Worm (Caenorhabditis elegans): ENCODE results near the gene ceh-30.

The ceh-30 gene

ce11 chrX:3099832-3100231 lies 36.5 kb downstream of the ceh-30 start, which contains the start of gene sec-3 (continued):
- TF ChIP-seq F37B4.10 (GFP tag; IDR thresholded peaks at IDR 0.05): no peak
- TF ChIP-seq ceh-100 (GFP tag; IDR thresholded peaks at IDR 0.05): peak; percentile 68
- TF ChIP-seq gei-17 (GFP tag; optimal IDR thresholded peaks at IDR 0.05): peak; percentile 51
- TF ChIP-seq somi-1 (GFP tag; optimal IDR thresholded peaks at IDR 0.05): peak; percentile 35
- TF ChIP-seq egl-44 (GFP tag; IDR thresholded peaks at IDR 0.05): no peak

DNA sequence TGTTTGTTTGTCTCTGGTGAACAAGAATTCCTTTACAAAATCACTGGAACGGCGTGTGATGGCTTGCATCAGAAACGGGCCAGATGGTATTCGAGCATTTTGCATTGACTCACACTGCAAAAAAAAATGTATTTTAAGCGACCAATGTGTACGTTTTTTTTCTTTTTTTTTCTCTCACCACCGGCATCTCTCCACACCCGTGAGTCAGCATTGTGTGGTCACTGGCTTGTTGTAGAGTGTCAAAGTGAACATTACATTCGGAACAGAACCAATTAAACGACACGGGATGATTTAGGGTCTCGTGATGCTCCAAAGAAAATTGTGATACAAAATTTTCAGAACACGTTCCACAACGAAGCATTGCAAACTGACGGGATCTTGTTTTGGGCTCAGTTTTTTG lies 38.2 kb downstream of the ceh-30 start:
- TF ChIP-seq ztf-18 (tag; optimal IDR thresholded peaks at IDR 0.05): peak; percentile 21
- peak; percentile 53 for TF ChIP-seq nhr-80 (tag; optimal IDR thresholded peaks at IDR 0.05)
- TF ChIP-seq K12H6.12 (tag; optimal IDR thresholded peaks at IDR 0.05): peak; percentile 4
- no peak for TF ChIP-seq mes-4 (tag; optimal IDR thresholded peaks at IDR 0.05)
- TF ChIP-seq ZK185.1 (tag; optimal IDR thresholded peaks at IDR 0.05; ENCODE audit: poor library complexity, severe bottlenecking): no peak

- TF ChIP-seq cebp-1 (GFP tag; IDR thresholded peaks at IDR 0.05) (no peak), cebp-1 (tag; optimal IDR thresholded peaks at IDR 0.05) (peak; percentile 27), chd-7 (tag; optimal IDR thresholded peaks at IDR 0.05) (no peak), nhr-80 (tag; optimal IDR thresholded peaks at IDR 0.05) (peak; percentile 0), lsl-1 (GFP tag; optimal IDR thresholded peaks at IDR 0.05) (no peak), ceh-100 (GFP tag; IDR thresholded peaks at IDR 0.05) (no peak), B0019.2 (GFP tag; conservative IDR thresholded peaks at IDR 0.05) (no peak), pha-4 (tag; optimal IDR thresholded peaks at IDR 0.05) (peak; percentile 6), snpc-4 (GFP tag; optimal IDR thresholded peaks at IDR 0.05) (no peak), snpc-4 (tag; optimal IDR thresholded peaks at IDR 0.05) (no peak), nhr-120 (GFP tag; IDR thresholded peaks at IDR 0.05) (no peak)
These were observed 38.8 kb downstream of the ceh-30 start, which contains the start of gene ztf-13 for ce11 chrX:3102165-3102564. ztf-13 (minus strand) TSS chrX:3102175.

DNA sequence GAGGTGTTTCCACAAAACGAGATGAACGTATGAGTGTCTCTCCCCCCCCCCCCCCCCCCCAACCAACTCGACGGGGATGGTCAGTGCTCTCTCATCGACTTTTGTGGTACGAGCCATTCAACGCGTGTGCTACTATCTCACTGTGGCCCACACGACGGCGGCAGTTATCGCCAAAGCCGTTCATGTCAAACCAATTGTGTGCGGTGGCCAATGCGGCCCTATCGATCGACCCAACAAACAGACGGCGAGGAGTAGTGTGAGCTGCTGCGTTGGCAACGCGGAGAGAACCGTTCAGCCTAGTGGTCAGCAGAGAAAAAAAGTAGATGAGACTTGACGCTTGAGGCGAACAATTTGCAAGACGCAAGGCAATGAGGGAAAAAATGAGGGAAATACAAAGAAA lies 39.4 kb downstream of the ceh-30 start:
- TF ChIP-seq cebp-1 (GFP tag; IDR thresholded peaks at IDR 0.05) (no peak), cebp-1 (tag; optimal IDR thresholded peaks at IDR 0.05) (peak; percentile 12), nfyb-1 (GFP tag; IDR thresholded peaks at IDR 0.05) (peak; percentile 51; the same call in 1 of the 2 replicates), ztf-25 (GFP tag; IDR thresholded peaks at IDR 0.05) (no peak), ceh-27 (GFP tag; optimal IDR thresholded peaks at IDR 0.05) (peak; percentile 32), B0336.3 (GFP tag; IDR thresholded peaks at IDR 0.05) (peak; percentile 33; the same call in 1 of the 2 replicates), snpc-1.1 (tag; optimal IDR thresholded peaks at IDR 0.05; ENCODE audit: insufficient read depth) (no peak), zfh-2 (GFP tag; conservative IDR thresholded peaks at IDR 0.05) (peak; percentile 84), let-607 (tag; optimal IDR thresholded peaks at IDR 0.05) (peak; percentile 33 to 39), nhr-80 (tag; optimal IDR thresholded peaks at IDR 0.05) (peak; percentile 29), ztf-28 (GFP tag; IDR thresholded peaks at IDR 0.05) (no peak), mcd-1 (GFP tag; IDR thresholded peaks at IDR 0.05) (peak; percentile 52; the same call in 1 of the 2 replicates), snpc-1.3 (tag; optimal IDR thresholded peaks at IDR 0.05; ENCODE audit: insufficient read depth) (no peak), dox-1 (GFP tag; IDR thresholded peaks at IDR 0.05) (peak; percentile 58), ztf-3 (GFP tag; optimal IDR thresholded peaks at IDR 0.05) (no peak), hmg-1.2 (GFP tag; IDR thresholded peaks at IDR 0.05) (peak; percentile 8; the same call in 1 of the 2 replicates)

DNA sequence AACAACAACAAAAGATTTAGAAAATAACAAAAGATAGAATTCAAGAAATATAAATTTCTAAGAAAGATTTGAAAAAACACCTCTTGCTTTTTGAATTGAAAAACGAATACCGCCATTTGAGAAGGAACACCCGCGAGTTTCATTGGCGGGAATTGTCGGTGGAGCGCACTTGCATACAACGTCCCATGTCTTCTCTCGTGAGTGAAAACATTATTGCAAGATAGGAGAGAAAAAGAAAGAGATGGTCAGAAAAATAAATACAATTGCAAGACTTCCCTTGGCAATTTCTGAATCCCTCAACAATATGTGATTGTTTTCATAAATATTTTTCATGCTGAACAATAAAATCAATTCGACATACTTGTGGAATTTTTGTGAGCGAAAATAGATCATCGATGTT lies 42.8 kb downstream of the ceh-30 start, which contains the start of gene K10B3.5:
Gene K10B3.5, minus strand, starts transcription at position 343 of the 400 bp plus-strand sequence.
- no peak for TF ChIP-seq unc-62 (GFP tag; optimal IDR thresholded peaks at IDR 0.05)
- no peak for TF ChIP-seq xnd-1 (tag; optimal IDR thresholded peaks at IDR 0.05)
- TF ChIP-seq hmg-20 (GFP tag; IDR thresholded peaks at IDR 0.05): no peak
- TF ChIP-seq die-1 (tag; optimal IDR thresholded peaks at IDR 0.05): no peak
- no peak for TF ChIP-seq ceh-91 (GFP tag; IDR thresholded peaks at IDR 0.05)
- TF ChIP-seq lag-1 (GFP tag; IDR thresholded peaks at IDR 0.05): no peak
- TF ChIP-seq egl-18 (GFP tag; IDR thresholded peaks at IDR 0.05): no peak
- TF ChIP-seq ztf-28 (GFP tag; IDR thresholded peaks at IDR 0.05): no peak
- peak; percentile 44 for TF ChIP-seq pha-4 (tag; optimal IDR thresholded peaks at IDR 0.05)
- TF ChIP-seq snpc-3.4 (tag; optimal IDR thresholded peaks at IDR 0.05): no peak
- peak; percentile 21 for TF ChIP-seq K12H6.12 (tag; optimal IDR thresholded peaks at IDR 0.05)
- no peak for TF ChIP-seq D2030.7 (GFP tag; IDR thresholded peaks at IDR 0.05)
- TF ChIP-seq rec-8 (tag; optimal IDR thresholded peaks at IDR 0.05): no peak

Data from whole organism, young adult.